Worm (Caenorhabditis elegans) whole organism, L4/young adult: ENCODE data around the gene sup-9.
"Not testable (repeated sequence)": the region's sequence is repeated elsewhere in the genome, so short reads cannot be mapped to it uniquely, and the experiment has no call there.

Experiments used
- W03F9.2 ChIP-seq: fragments of 150-350 bp; optimal IDR thresholded peaks from 2 replicates; lab custom pipeline; 2014; ENCODE audit warnings: missing biosample characterization, missing genetic modification characterization
- dao-5 ChIP-seq: sonication (generic microtip); optimal IDR thresholded peaks from 2 replicates; lab custom pipeline; 2016; ENCODE audit warnings: missing genotype, missing genetic modification characterization, moderate library complexity, missing compliant biosample characterization
- him-1 ChIP-seq: sonication (generic microtip); optimal IDR thresholded peaks from 2 replicates; lab custom pipeline; 2016; ENCODE audit warnings: missing genotype, missing genetic modification reagents, missing genetic modification characterization, missing compliant biosample characterization

Gene sup-9

ce11 chrII:2672320-2672719, 14.5 kb downstream of the sup-9 start, which contains the start of gene sri-57:
Gene sri-57, minus strand, starts transcription at chrII:2672420.
- TF ChIP-seq dao-5 (tag; lab: Kevin White, UChicago); him-1 (tag; lab: Kevin White, UChicago); W03F9.2: not testable (repeated sequence)

ce11 chrII:2665606-2666005, 21.2 kb downstream of the sup-9 start, which contains the start of gene F22E5.22:
Gene F22E5.22, plus strand, starts transcription at chrII:2665906.
- no peak for TF ChIP-seq dao-5 (tag; lab: Kevin White, UChicago)
- no peak for TF ChIP-seq W03F9.2
- TF ChIP-seq him-1 (tag; lab: Kevin White, UChicago): no peak

- not testable (repeated sequence) for TF ChIP-seq dao-5 (tag; lab: Kevin White, UChicago); W03F9.2; him-1 (tag; lab: Kevin White, UChicago)
These were observed 21.7 kb downstream of the sup-9 start, which contains the start of gene F22E5.2 for ce11 chrII:2665081-2665480. Gene F22E5.2, plus strand, starts transcription at chrII:2665381.

- TF ChIP-seq him-1 (tag; lab: Kevin White, UChicago) (no peak), dao-5 (tag; lab: Kevin White, UChicago) (no peak), W03F9.2 (no peak)
These were observed 27.5 kb downstream of the sup-9 start, which contains the start of gene gcy-21 for ce11 chrII:2659364-2659763. Gene gcy-21, plus strand, starts transcription at chrII:2659664.

ce11 chrII:2656606-2657005, 30.2 kb downstream of the sup-9 start, which contains the start of gene sri-47:
Gene sri-47, plus strand, starts transcription at chrII:2656906.
- TF ChIP-seq him-1 (tag; lab: Kevin White, UChicago) (no peak), W03F9.2 (no peak), dao-5 (tag; lab: Kevin White, UChicago) (no peak)

ce11 chrII:2649539-2649938, 37.3 kb downstream of the sup-9 start, which contains the start of the genes F22E5.13 and F22E5.6:
Gene F22E5.13, minus strand, starts transcription at chrII:2649639.
Gene F22E5.6, plus strand, starts transcription at chrII:2649835.
- TF ChIP-seq him-1 (tag; lab: Kevin White, UChicago) (no peak), dao-5 (tag; lab: Kevin White, UChicago) (no peak), W03F9.2 (no peak)

- TF ChIP-seq him-1 (tag; lab: Kevin White, UChicago): no peak
- no peak for TF ChIP-seq dao-5 (tag; lab: Kevin White, UChicago)
- no peak for TF ChIP-seq W03F9.2
These were observed 37.8 kb downstream of the sup-9 start for ce11 chrII:2649015-2649414.

- not testable (repeated sequence) for TF ChIP-seq him-1 (tag; lab: Kevin White, UChicago); dao-5 (tag; lab: Kevin White, UChicago); W03F9.2
These were observed 40.1 kb downstream of the sup-9 start, which contains the start of gene F22E5.12 for ce11 chrII:2646756-2647155. Gene F22E5.12, minus strand, starts transcription at chrII:2646856.

- no peak for TF ChIP-seq W03F9.2
- TF ChIP-seq him-1 (tag; lab: Kevin White, UChicago): no peak
- TF ChIP-seq dao-5 (tag; lab: Kevin White, UChicago): no peak
These were observed 42.3 kb downstream of the sup-9 start, which contains the start of gene F22E5.11 for ce11 chrII:2644498-2644897. Gene F22E5.11, minus strand, starts transcription at chrII:2644598.

ce11 chrII:2641777-2642176, 45.0 kb downstream of the sup-9 start, which contains the start of gene F22E5.7:
Gene F22E5.7, plus strand, starts transcription at chrII:2642077.
- no peak for TF ChIP-seq him-1 (tag; lab: Kevin White, UChicago)
- no peak for TF ChIP-seq W03F9.2
- TF ChIP-seq dao-5 (tag; lab: Kevin White, UChicago): no peak

- TF ChIP-seq W03F9.2 (no peak), dao-5 (tag; lab: Kevin White, UChicago) (no peak), him-1 (tag; lab: Kevin White, UChicago) (no peak)
These were observed 45.8 kb downstream of the sup-9 start, which contains the start of gene F22E5.23 for ce11 chrII:2640982-2641381. Gene F22E5.23, plus strand, starts transcription at chrII:2641282.

- TF ChIP-seq dao-5 (tag; lab: Kevin White, UChicago); W03F9.2; him-1 (tag; lab: Kevin White, UChicago): not testable (repeated sequence)
These were observed 47.3 kb downstream of the sup-9 start, which contains the start of gene F22E5.8 for ce11 chrII:2639401-2640088. Gene F22E5.8, plus strand, starts transcription at chrII:2640038.

ce11 chrII:2638062-2638461, 48.8 kb downstream of the sup-9 start, which contains the start of gene F22E5.9:
Gene F22E5.9, plus strand, starts transcription at chrII:2638388.
- TF ChIP-seq W03F9.2 (no peak), dao-5 (tag; lab: Kevin White, UChicago) (no peak), him-1 (tag; lab: Kevin White, UChicago) (no peak)

ce11 chrII:2637359-2637758, 49.5 kb downstream of the sup-9 start, which contains the start of gene F22E5.21:
Gene F22E5.21, minus strand, starts transcription at chrII:2637459.
- no peak for TF ChIP-seq him-1 (tag; lab: Kevin White, UChicago)
